Fruit fly (Drosophila melanogaster): ENCODE data around the gene CG14598.

dm6 chr3R:7489902-7490301, 50.3 kb downstream of the CG14598 start:
- TF ChIP-seq CG8319 (GFP tag; optimal IDR thresholded peaks at IDR 0.05) (no peak), cyc (GFP tag; optimal IDR thresholded peaks at IDR 0.05) (no peak), Ets21C (GFP tag; optimal IDR thresholded peaks at IDR 0.05) (no peak)

All from whole organism, prepupa.